Fruit fly (Drosophila melanogaster): ENCODE results near the gene CG10864.

CG10864 gene

DNA sequence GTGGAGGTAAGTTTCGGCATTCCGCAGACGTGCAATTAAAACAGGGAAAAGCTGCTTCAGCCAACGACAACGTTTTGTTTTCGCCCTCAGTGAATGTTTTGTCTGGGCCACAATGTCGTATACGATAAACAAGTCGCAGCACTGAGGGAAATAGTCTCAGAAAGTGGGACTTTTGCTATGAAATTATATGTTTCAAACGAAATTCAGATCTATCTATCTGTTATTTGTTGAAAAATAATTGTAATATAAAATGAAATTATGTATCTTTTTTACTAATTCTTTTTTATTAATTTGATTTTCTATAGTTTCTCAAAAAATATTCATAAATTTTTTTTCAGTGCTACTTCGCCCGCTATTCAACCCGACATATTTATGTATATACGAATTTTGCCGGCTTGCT lies 18.0 kb downstream of the CG10864 start (continued):
- no peak for TF ChIP-seq gfzf (GFP tag; optimal IDR thresholded peaks at IDR 0.05)
- no peak for TF ChIP-seq btn (GFP tag; optimal IDR thresholded peaks at IDR 0.05)
- peak; percentile 22 for TF ChIP-seq CG6683 (GFP tag; optimal IDR thresholded peaks at IDR 0.05)
- no peak for TF ChIP-seq cato (GFP tag; optimal IDR thresholded peaks at IDR 0.05; ENCODE audit: borderline replicate concordance)
- TF ChIP-seq ac (GFP tag; optimal IDR thresholded peaks at IDR 0.05): no peak
- TF ChIP-seq slp2 (GFP tag; optimal IDR thresholded peaks at IDR 0.05): no peak
- no peak for TF ChIP-seq Eip74EF (GFP tag; optimal IDR thresholded peaks at IDR 0.05)
- TF ChIP-seq pnt (GFP tag; optimal IDR thresholded peaks at IDR 0.05): no peak
- TF ChIP-seq bcd (GFP tag; optimal IDR thresholded peaks at IDR 0.05): no peak
- no peak for TF ChIP-seq CG34376 (GFP tag; optimal IDR thresholded peaks at IDR 0.05)
- TF ChIP-seq Nf-YA (GFP tag; IDR thresholded peaks at IDR 0.05): no peak
- peak; percentile 70 for TF ChIP-seq grau (tag; optimal IDR thresholded peaks at IDR 0.05)
- no peak for TF ChIP-seq tio (GFP tag; optimal IDR thresholded peaks at IDR 0.05)
- TF ChIP-seq Meics (GFP tag; optimal IDR thresholded peaks at IDR 0.05): peak; percentile 54
- no peak for TF ChIP-seq Tbp (GFP tag; optimal IDR thresholded peaks at IDR 0.05)
- TF ChIP-seq Lpt (GFP tag; optimal IDR thresholded peaks at IDR 0.05): no peak
- no peak for TF ChIP-seq abd-A (tag; optimal IDR thresholded peaks at IDR 0.05)
- TF ChIP-seq C15 (GFP tag; IDR thresholded peaks at IDR 0.05): no peak
- TF ChIP-seq psq (GFP tag; optimal IDR thresholded peaks at IDR 0.05): no peak
- TF ChIP-seq CG1647 (GFP tag; optimal IDR thresholded peaks at IDR 0.05): no peak
- no peak for TF ChIP-seq Ravus (GFP tag; IDR thresholded peaks at IDR 0.05)
- no peak for TF ChIP-seq her (GFP tag; optimal IDR thresholded peaks at IDR 0.05)
- 0 out of 2 replicates have a peak, but pooled peaks have one; percentile 40 for TF ChIP-seq seq (GFP tag; IDR thresholded peaks at IDR 0.05)
- peak; percentile 73 for TF ChIP-seq CG32532 (GFP tag; IDR thresholded peaks at IDR 0.05)
- TF ChIP-seq CG16813 (GFP tag; IDR thresholded peaks at IDR 0.05; ENCODE audit: partially characterized antibody): no peak
- TF ChIP-seq CG6654 (GFP tag; optimal IDR thresholded peaks at IDR 0.05): no peak
- TF ChIP-seq peb (GFP tag; IDR thresholded peaks at IDR 0.05): no peak
- TF ChIP-seq Myb (GFP tag; optimal IDR thresholded peaks at IDR 0.05): no peak
- peak; percentile 76 for TF ChIP-seq slbo (GFP tag; IDR thresholded peaks at IDR 0.05)
- TF ChIP-seq luna (GFP tag; optimal IDR thresholded peaks at IDR 0.05): no peak
- no peak for TF ChIP-seq CG1233 (GFP tag; optimal IDR thresholded peaks at IDR 0.05)
- TF ChIP-seq Dbx (GFP tag; IDR thresholded peaks at IDR 0.05): peak; percentile 51; the same call in 2 of the 3 replicates
- TF ChIP-seq pros (GFP tag; optimal IDR thresholded peaks at IDR 0.05): no peak
- no peak for TF ChIP-seq CG30431 (GFP tag; optimal IDR thresholded peaks at IDR 0.05)
- TF ChIP-seq stwl (tag; optimal IDR thresholded peaks at IDR 0.05): no peak
- no peak for TF ChIP-seq vfl (GFP tag; optimal IDR thresholded peaks at IDR 0.05)
- peak; percentile 44 for TF ChIP-seq Dek (tag; optimal IDR thresholded peaks at IDR 0.05)
- no peak for TF ChIP-seq sima (GFP tag; optimal IDR thresholded peaks at IDR 0.05)
- TF ChIP-seq CG18599 (GFP tag; optimal IDR thresholded peaks at IDR 0.05): peak; percentile 36
- peak; percentile 39 for TF ChIP-seq dmrt11E (tag; optimal IDR thresholded peaks at IDR 0.05)
- TF ChIP-seq CG2129 (GFP tag; IDR thresholded peaks at IDR 0.05; ENCODE audit: partially characterized antibody): no peak
- TF ChIP-seq B-H1 (GFP tag; IDR thresholded peaks at IDR 0.05): no peak
- peak; percentile 6 for TF ChIP-seq bab2 (GFP tag; optimal IDR thresholded peaks at IDR 0.05)
- no peak for TF ChIP-seq CG14710 (tag; optimal IDR thresholded peaks at IDR 0.05)
- TF ChIP-seq mld (GFP tag; IDR thresholded peaks at IDR 0.05; ENCODE audit: partially characterized antibody): no peak
- peak; percentile 86 for TF ChIP-seq Med (GFP tag)
- no peak for TF ChIP-seq Mad (GFP tag; optimal IDR thresholded peaks at IDR 0.05)
- TF ChIP-seq CG14667 (GFP tag; IDR thresholded peaks at IDR 0.05): no peak
- TF ChIP-seq HHEX (GFP tag; optimal IDR thresholded peaks at IDR 0.05): no peak
- no peak for TF ChIP-seq CG9797 (GFP tag; optimal IDR thresholded peaks at IDR 0.05)
- TF ChIP-seq CG18764 (GFP tag; optimal IDR thresholded peaks at IDR 0.05): no peak
- TF ChIP-seq CG11504 (tag; optimal IDR thresholded peaks at IDR 0.05): peak; percentile 34

Data from whole organism, embryonic.